Worm (Caenorhabditis elegans) whole organism, early embryonic: ENCODE measurements around the gene cnc-6.

Source experiments
- aly-1 ChIP-seq: sonication (generic microtip); optimal IDR thresholded peaks from 2 replicates; lab custom pipeline; 2016; ENCODE audit warnings: missing genetic modification characterization, missing compliant biosample characterization
- ama-1 ChIP-seq: fragments of 150-350 bp; optimal IDR thresholded peaks from 2 replicates; lab custom pipeline; 2014
- flt-1 ChIP-seq: fragments of 200-800 bp; sonication (Bioruptor generic); IDR thresholded peaks from 2 replicates; pipeline ENCODE4 v1.3.6; 2022; ENCODE audit warnings: missing genetic modification characterization, missing compliant biosample characterization
- pes-1 ChIP-seq: fragments of 200-800 bp; sonication (Bioruptor generic); IDR thresholded peaks from 2 replicates; pipeline ENCODE4 v1.3.6; 2022; ENCODE audit warnings: missing genetic modification reagents, missing genetic modification characterization, missing compliant biosample characterization

- no peak for TF ChIP-seq flt-1 (GFP tag; lab: Robert Waterston, UW)
- no peak for TF ChIP-seq pes-1
- no peak for TF ChIP-seq ama-1 (lab: Kevin White, UChicago)
- TF ChIP-seq aly-1 (tag; lab: Kevin White, UChicago): no peak
Measured at ce11 chrIII:1754842-1755241, 8.5 kb upstream of the cnc-6 start, which contains the start of gene Y46E12A.3.
